Worm (Caenorhabditis elegans): ENCODE measurements around the gene hen-1.

DNA sequence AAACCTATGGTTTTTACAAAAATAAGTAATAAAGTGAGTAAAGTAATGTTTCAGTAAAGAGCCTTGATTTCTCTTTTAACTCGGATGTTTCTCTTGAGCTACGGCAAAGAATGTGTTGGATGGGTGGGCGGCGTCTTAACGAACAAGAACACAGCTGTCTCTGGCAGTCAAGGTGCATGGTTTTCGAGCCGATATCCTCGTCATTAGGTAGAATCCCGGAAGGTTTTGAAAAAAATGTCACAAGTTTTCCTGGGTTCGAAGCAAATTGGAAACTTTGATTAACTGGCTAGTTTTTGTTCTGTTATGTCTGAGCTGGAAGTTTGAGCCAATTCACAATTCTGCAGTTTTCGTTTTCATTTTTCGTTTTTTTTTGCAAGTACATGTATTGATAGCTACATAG is 41.5 kb downstream of the hen-1 start, which contains the start of gene B0403.6:
- TF ChIP-seq ztf-26 (tag; optimal IDR thresholded peaks at IDR 0.05) (no peak), nfyb-1 (GFP tag; IDR thresholded peaks at IDR 0.05) (no peak), hlh-26 (GFP tag; conservative IDR thresholded peaks at IDR 0.05) (no peak), unc-62 (GFP tag; optimal IDR thresholded peaks at IDR 0.05) (no peak), mcd-1 (GFP tag; IDR thresholded peaks at IDR 0.05) (no peak), fkh-3 (tag; optimal IDR thresholded peaks at IDR 0.05) (no peak), lsy-27 (tag; optimal IDR thresholded peaks at IDR 0.05; ENCODE audit: borderline replicate concordance, insufficient read depth) (no peak), F33H1.4 (GFP tag; IDR thresholded peaks at IDR 0.05) (no peak), lin-54 (GFP tag; optimal IDR thresholded peaks at IDR 0.05) (no peak), ztf-28 (GFP tag; IDR thresholded peaks at IDR 0.05) (no peak), sea-2 (GFP tag; IDR thresholded peaks at IDR 0.05) (no peak), snpc-1.1 (tag; optimal IDR thresholded peaks at IDR 0.05; ENCODE audit: insufficient read depth) (no peak)

All from whole organism, young adult.